Worm (Caenorhabditis elegans) whole organism, L4 larva: ENCODE data around the gene csr-1.
"Not testable (repeated sequence)": the region's sequence is repeated elsewhere in the genome, so short reads cannot be mapped to it uniquely, and the experiment has no call there.

Experiments used
- F37D6.2 ChIP-seq: sonication (generic microtip); optimal IDR thresholded peaks from 2 replicates; lab custom pipeline; 2016; ENCODE audit warnings: mild to moderate bottlenecking, missing genetic modification characterization, missing compliant biosample characterization
- zag-1 ChIP-seq: fragments of 150-350 bp; optimal IDR thresholded peaks from 2 replicates; lab custom pipeline; 2014; ENCODE audit warnings: missing biosample characterization, missing genetic modification characterization

- TF ChIP-seq F37D6.2 (tag; lab: Kevin White, UChicago), result peak; percentile 27
- not testable (repeated sequence) for TF ChIP-seq zag-1 (tag; lab: Kevin White, UChicago)
These were observed 10.1 kb upstream of the csr-1 start, which contains the start of gene F20D12.12 for ce11 chrIV:7946899-7947499.
